Fruit fly (Drosophila melanogaster) whole organism, adult: ENCODE results near the gene CG2991.

Source experiments
- CG11617 ChIP-seq: fragments of 200-800 bp; sonication (Bioruptor generic); optimal IDR thresholded peaks from 2 replicates; lab custom pipeline; 2017; ENCODE audit warnings: mild to moderate bottlenecking, missing biosample characterization, missing genetic modification reagents, missing genetic modification characterization
- CG12768 ChIP-seq: fragments of 200-800 bp; sonication (Bioruptor generic); optimal IDR thresholded peaks from 2 replicates; lab custom pipeline; 2017; ENCODE audit warnings: missing biosample characterization, missing genetic modification characterization, mild to moderate bottlenecking, moderate library complexity, missing genetic modification reagents
- CG14711 ChIP-seq: fragments of 200-800 bp; sonication (Bioruptor generic); optimal IDR thresholded peaks from 2 replicates; lab custom pipeline; 2018; ENCODE audit warnings: missing biosample characterization, mild to moderate bottlenecking, missing genetic modification characterization, moderate library complexity
- CG1620 ChIP-seq: fragments of 200-800 bp; sonication (Bioruptor generic); optimal IDR thresholded peaks from 2 replicates; lab custom pipeline; 2016; ENCODE audit warnings: missing biosample characterization, missing genetic modification characterization
- CG33017 ChIP-seq: fragments of 200-800 bp; sonication (Bioruptor generic); optimal IDR thresholded peaks from 2 replicates; lab custom pipeline; 2018; ENCODE audit warnings: missing biosample characterization, mild to moderate bottlenecking, missing genetic modification characterization, moderate library complexity
- CG5204 ChIP-seq: fragments of 200-800 bp; sonication (Bioruptor generic); optimal IDR thresholded peaks from 2 replicates; lab custom pipeline; 2016; ENCODE audit warnings: missing biosample characterization, missing genetic modification characterization
- CG7045 ChIP-seq: fragments of 200-800 bp; sonication (Bioruptor generic); optimal IDR thresholded peaks from 2 replicates; lab custom pipeline; 2017; ENCODE audit warnings: missing biosample characterization, mild to moderate bottlenecking, missing genetic modification characterization
- CG7101 ChIP-seq: fragments of 200-800 bp; sonication (Bioruptor generic); optimal IDR thresholded peaks from 2 replicates; lab custom pipeline; 2018; ENCODE audit warnings: missing biosample characterization, mild to moderate bottlenecking, missing genetic modification characterization, moderate library complexity
- Clk ChIP-seq: fragments of 200-800 bp; sonication (Bioruptor generic); optimal IDR thresholded peaks from 2 replicates; lab custom pipeline; 2017; ENCODE audit warnings: missing biosample characterization, missing genetic modification characterization
- Crg-1 ChIP-seq: fragments of 200-800 bp; sonication (Bioruptor generic); optimal IDR thresholded peaks from 2 replicates; lab custom pipeline; 2016; ENCODE audit warnings: missing biosample characterization, missing genetic modification characterization
- Hr96 ChIP-seq: fragments of 200-800 bp; sonication (Bioruptor generic); optimal IDR thresholded peaks from 2 replicates; lab custom pipeline; 2016; ENCODE audit warnings: missing biosample characterization, missing genetic modification characterization
- Mnt ChIP-seq: fragments of 200-800 bp; sonication (Bioruptor generic); optimal IDR thresholded peaks from 2 replicates; lab custom pipeline; 2016; ENCODE audit warnings: missing biosample characterization, mild to moderate bottlenecking, missing genetic modification characterization
- bab1 ChIP-seq: fragments of 200-800 bp; sonication (Bioruptor generic); optimal IDR thresholded peaks from 3 replicates; lab custom pipeline; 2019; ENCODE audit warnings: missing biosample characterization, mild to moderate bottlenecking, missing genetic modification characterization, moderate library complexity
- cic ChIP-seq: fragments of 200-800 bp; sonication (Bioruptor generic); optimal IDR thresholded peaks from 2 replicates; lab custom pipeline; 2017; ENCODE audit warnings: missing biosample characterization, mild to moderate bottlenecking, missing genetic modification characterization, moderate library complexity
- cnc ChIP-seq, 2 experiments: fragments of >200 bp; optimal IDR thresholded peaks; 2 replicates each; lab custom pipeline; 2017
- kay ChIP-seq: fragments of 200-800 bp; sonication (Bioruptor generic); peaks from one replicate; lab custom pipeline; 2016; ENCODE audit warnings: missing biosample characterization, missing genetic modification characterization, borderline replicate concordance
- ovo ChIP-seq: fragments of 200-800 bp; sonication (Bioruptor generic); optimal IDR thresholded peaks from 2 replicates; lab custom pipeline; 2016; ENCODE audit warnings: missing biosample characterization, missing genetic modification characterization
- pad ChIP-seq: fragments of 200-800 bp; sonication (Bioruptor generic); optimal IDR thresholded peaks from 3 replicates; lab custom pipeline; 2017; ENCODE audit warnings: missing biosample characterization, missing genetic modification characterization, mild to moderate bottlenecking, moderate library complexity, missing genetic modification reagents
- tj ChIP-seq: fragments of 200-800 bp; sonication (Bioruptor generic); optimal IDR thresholded peaks from 3 replicates; lab custom pipeline; 2017; ENCODE audit warnings: missing biosample characterization, mild to moderate bottlenecking, missing genetic modification characterization, moderate library complexity
- toe ChIP-seq: fragments of 200-800 bp; sonication (Bioruptor generic); optimal IDR thresholded peaks from 2 replicates; lab custom pipeline; 2016; ENCODE audit warnings: missing biosample characterization, missing genetic modification characterization

Gene CG2991

DNA sequence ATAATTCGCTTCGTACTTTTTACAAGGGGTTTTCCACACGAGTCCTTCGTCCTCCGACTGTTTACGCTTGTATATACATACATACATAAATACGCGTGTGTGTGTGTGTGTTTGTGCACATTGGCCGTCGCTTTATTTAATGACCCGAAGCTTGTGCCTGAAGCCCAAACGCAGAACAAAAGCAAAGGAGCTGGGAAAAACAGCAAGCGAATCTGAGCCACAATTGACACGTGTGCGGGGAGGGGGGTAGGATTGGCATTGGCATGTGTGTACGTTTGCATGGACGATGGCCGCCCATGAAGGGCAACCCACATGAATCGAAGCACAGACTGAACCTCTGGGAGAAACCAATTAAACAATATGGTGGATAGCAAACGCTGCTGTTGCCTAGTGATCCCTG is 37.4 kb downstream of the CG2991 start:
- TF ChIP-seq Mnt (GFP tag; lab: Kevin White, UChicago) = no peak
- TF ChIP-seq CG1620 (GFP tag; lab: Kevin White, UChicago) = no peak
- TF ChIP-seq kay (GFP tag; lab: Kevin White, UChicago) = no peak
- TF ChIP-seq CG33017 (tag; lab: Kevin White, UChicago) = no peak
- no peak for TF ChIP-seq bab1 (GFP tag; lab: Kevin White, UChicago)
- no peak for TF ChIP-seq cnc (optimal IDR thresholded peaks at IDR 0.05; lab: Kevin White, UChicago)
- no peak for TF ChIP-seq CG11617 (GFP tag; lab: Kevin White, UChicago)
- TF ChIP-seq toe (GFP tag; lab: Kevin White, UChicago) = no peak
- no peak for TF ChIP-seq Hr96 (GFP tag; lab: Kevin White, UChicago)
- TF ChIP-seq CG14711 (tag; lab: Kevin White, UChicago) = no peak
- no peak for TF ChIP-seq CG5204 (GFP tag; lab: Kevin White, UChicago)
- TF ChIP-seq Clk = no peak
- no peak for TF ChIP-seq ovo (GFP tag; lab: Kevin White, UChicago)

DNA sequence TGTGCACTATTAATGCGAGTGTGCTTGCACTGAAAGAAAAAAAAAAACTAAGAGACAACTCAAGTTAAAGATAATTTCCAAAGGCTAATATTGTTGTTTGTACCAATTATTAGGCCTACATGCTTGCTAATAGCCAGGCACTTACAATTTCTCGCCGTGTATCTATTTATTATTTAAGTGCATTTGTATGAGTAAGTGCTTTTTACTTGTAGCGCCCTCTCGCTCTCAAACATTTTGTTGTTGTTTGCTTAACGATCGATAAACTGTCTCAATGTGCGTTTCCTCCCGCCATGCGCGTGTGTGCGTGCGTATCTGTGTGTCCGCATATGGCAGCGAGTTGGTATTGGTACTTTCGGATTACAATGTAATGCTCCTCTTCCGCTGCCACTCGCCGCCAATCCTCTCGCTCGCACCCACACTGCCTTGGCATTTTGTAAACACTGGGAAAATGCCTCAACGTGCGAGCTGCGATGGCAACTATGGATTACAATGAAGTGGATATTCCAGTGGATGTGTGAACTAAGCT is 40.1 kb downstream of the CG2991 start:
- TF ChIP-seq Hr96 (GFP tag; lab: Kevin White, UChicago) (no peak), Clk (no peak), CG11617 (GFP tag; lab: Kevin White, UChicago) (peak; percentile 9), CG14711 (tag; lab: Kevin White, UChicago) (peak; percentile 8), tj (peak; percentile 7), CG1620 (GFP tag; lab: Kevin White, UChicago) (no peak), ovo (GFP tag; lab: Kevin White, UChicago) (no peak), bab1 (GFP tag; lab: Kevin White, UChicago) (no peak), toe (GFP tag; lab: Kevin White, UChicago) (no peak), CG33017 (tag; lab: Kevin White, UChicago) (peak; percentile 56), pad (GFP tag; lab: Kevin White, UChicago) (no peak), CG7101 (tag; lab: Kevin White, UChicago) (peak; percentile 44), CG7045 (GFP tag; lab: Kevin White, UChicago) (peak; percentile 50), CG5204 (GFP tag; lab: Kevin White, UChicago) (no peak), cnc (optimal IDR thresholded peaks at IDR 0.05; lab: Kevin White, UChicago) (no peak), CG12768 (GFP tag; lab: Kevin White, UChicago) (no peak), cic (GFP tag; lab: Kevin White, UChicago) (no peak), Mnt (GFP tag; lab: Kevin White, UChicago) (no peak), kay (GFP tag; lab: Kevin White, UChicago) (no peak), Crg-1 (GFP tag; lab: Kevin White, UChicago) (no peak)

DNA sequence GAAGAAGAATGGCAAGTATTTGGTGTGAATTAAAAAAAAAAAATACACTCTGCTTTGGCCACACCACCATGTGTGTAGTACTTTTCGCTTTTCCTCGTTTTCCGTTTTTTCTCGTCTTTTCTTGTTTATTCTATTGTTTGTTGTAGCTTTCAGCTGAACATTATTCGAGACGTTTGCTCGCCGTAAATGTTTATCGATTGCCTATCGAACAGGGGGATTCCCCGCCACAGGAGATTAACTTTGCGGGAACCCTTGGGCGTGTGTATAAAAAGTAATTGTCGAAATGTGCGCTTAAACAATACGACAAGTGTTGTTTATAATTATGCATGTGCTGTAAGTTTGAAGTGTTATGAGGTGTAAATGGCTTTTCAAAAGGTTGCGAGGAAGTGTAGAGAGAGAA is 40.7 kb downstream of the CG2991 start:
- TF ChIP-seq CG11617 (GFP tag; lab: Kevin White, UChicago) = no peak
- no peak for TF ChIP-seq ovo (GFP tag; lab: Kevin White, UChicago)

DNA sequence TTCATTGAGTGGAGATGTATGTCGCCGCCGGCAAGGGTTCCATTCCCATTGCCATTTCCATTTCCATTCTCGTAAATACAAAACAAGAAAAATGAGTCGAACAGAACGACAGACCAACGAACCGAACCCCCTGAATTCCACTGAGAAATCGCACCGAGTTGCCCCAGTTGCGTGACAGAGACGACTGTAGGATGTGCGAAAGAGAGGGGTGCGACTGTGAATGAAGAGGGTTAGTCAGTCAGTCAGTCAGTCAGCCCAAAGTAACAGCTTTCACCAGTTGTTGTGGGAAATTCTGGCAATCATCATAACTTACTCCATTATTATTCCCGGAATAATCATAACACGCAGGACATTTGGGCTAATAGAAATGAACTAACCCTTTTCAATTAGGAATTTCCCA is 41.3 kb downstream of the CG2991 start:
- TF ChIP-seq cnc (optimal IDR thresholded peaks at IDR 0.05; lab: Kevin White, UChicago) (no peak), CG14711 (tag; lab: Kevin White, UChicago) (no peak), Hr96 (GFP tag; lab: Kevin White, UChicago) (no peak)

DNA sequence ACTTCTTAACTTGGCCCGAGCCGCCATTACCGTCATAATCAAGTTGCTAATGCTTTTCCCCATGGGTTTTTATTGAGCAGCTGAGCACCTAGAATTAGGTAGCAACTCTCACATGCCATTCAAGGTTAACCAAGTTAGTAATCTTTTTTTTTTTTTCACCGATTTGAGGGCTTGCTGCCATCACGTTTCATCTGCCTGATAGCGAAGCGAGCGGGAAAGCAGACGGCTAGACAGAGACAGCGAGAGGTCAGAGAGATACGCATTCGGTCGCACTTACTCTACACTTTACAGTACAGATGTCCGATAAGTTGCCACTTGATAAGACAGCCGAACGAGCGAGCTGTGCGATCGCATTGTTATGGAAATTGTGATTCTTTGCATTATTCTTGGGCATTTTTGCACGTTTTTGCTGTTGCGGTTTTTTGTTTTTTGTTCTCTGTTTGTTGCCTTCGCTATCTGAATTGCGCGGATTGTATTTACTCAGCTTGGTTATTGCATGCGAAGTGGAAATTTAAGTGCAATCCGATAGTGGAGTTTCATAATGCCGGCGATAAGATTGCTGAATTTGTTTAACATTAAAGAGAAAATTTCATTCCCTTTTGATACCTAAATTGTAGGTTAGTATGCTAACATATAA is 43.5 kb downstream of the CG2991 start:
- TF ChIP-seq CG7045 (GFP tag; lab: Kevin White, UChicago) (no peak), Crg-1 (GFP tag; lab: Kevin White, UChicago) (no peak), bab1 (GFP tag; lab: Kevin White, UChicago) (no peak), CG14711 (tag; lab: Kevin White, UChicago) (no peak), CG1620 (GFP tag; lab: Kevin White, UChicago) (no peak), Hr96 (GFP tag; lab: Kevin White, UChicago) (no peak), pad (GFP tag; lab: Kevin White, UChicago) (no peak), CG12768 (GFP tag; lab: Kevin White, UChicago) (peak; percentile 31), kay (GFP tag; lab: Kevin White, UChicago) (no peak), CG33017 (tag; lab: Kevin White, UChicago) (no peak), Mnt (GFP tag; lab: Kevin White, UChicago) (peak; percentile 3), cic (GFP tag; lab: Kevin White, UChicago) (peak; percentile 62), tj (peak; percentile 84), CG5204 (GFP tag; lab: Kevin White, UChicago) (no peak), ovo (GFP tag; lab: Kevin White, UChicago) (no peak), toe (GFP tag; lab: Kevin White, UChicago) (no peak), CG7101 (tag; lab: Kevin White, UChicago) (no peak), Clk (peak; percentile 3), CG11617 (GFP tag; lab: Kevin White, UChicago) (no peak), cnc (optimal IDR thresholded peaks at IDR 0.05; lab: Kevin White, UChicago) (no peak)

DNA sequence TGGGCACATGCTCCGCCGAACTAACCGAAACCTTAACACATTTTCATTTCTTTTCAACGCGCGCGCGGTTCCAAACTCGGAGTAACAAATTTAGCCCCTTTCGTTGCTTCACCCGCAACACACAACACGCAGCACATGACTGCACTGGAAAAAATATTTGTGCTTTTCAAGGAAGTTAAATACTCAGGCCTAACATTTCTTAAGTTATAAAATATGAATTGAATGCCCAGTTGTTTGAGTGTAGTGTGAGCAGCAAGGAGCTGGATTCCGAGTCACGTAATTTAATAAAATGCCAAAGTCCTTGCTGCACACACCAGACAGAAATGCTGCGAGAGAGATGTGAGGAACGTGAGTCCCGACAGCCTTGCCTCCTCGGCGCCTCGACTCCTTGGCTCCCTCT is 44.5 kb downstream of the CG2991 start:
- TF ChIP-seq Crg-1 (GFP tag; lab: Kevin White, UChicago) (no peak), CG5204 (GFP tag; lab: Kevin White, UChicago) (no peak), CG14711 (tag; lab: Kevin White, UChicago) (no peak), CG7045 (GFP tag; lab: Kevin White, UChicago) (no peak), Clk (no peak), cic (GFP tag; lab: Kevin White, UChicago) (no peak), CG7101 (tag; lab: Kevin White, UChicago) (no peak), cnc (optimal IDR thresholded peaks at IDR 0.05; lab: Kevin White, UChicago) (no peak), toe (GFP tag; lab: Kevin White, UChicago) (no peak)
